Worm (Caenorhabditis elegans) whole organism, L3 larva: ENCODE data around the gene cest-4.

Experiments used
- R02D3.7 ChIP-seq: fragments of 150-350 bp; optimal IDR thresholded peaks from 2 replicates; lab custom pipeline; 2014; ENCODE audit warnings: missing biosample characterization, missing genetic modification characterization
- ZK546.5 ChIP-seq: sonication (generic microtip); optimal IDR thresholded peaks from 2 replicates; lab custom pipeline; 2017; ENCODE audit warnings: missing biosample characterization, missing genetic modification characterization
- aly-2 ChIP-seq: fragments of 150-350 bp; optimal IDR thresholded peaks from 2 replicates; lab custom pipeline; 2014; ENCODE audit warnings: missing biosample characterization, missing genetic modification characterization
- ama-1 ChIP-seq: fragments of 150-350 bp; optimal IDR thresholded peaks from 2 replicates; lab custom pipeline; 2018
- ceh-16 ChIP-seq: sonication (generic microtip); optimal IDR thresholded peaks from 2 replicates; lab custom pipeline; 2017; ENCODE audit warnings: missing biosample characterization, missing genetic modification characterization
- ceh-28 ChIP-seq: fragments of 150-350 bp; optimal IDR thresholded peaks from 2 replicates; lab custom pipeline; 2014; ENCODE audit warnings: missing biosample characterization, missing genetic modification reagents, missing genetic modification characterization
- ceh-82 ChIP-seq: fragments of 150-350 bp; optimal IDR thresholded peaks from 2 replicates; lab custom pipeline; 2014; ENCODE audit warnings: missing biosample characterization, missing genetic modification characterization
- ceh-9 ChIP-seq: sonication (generic microtip); optimal IDR thresholded peaks from 2 replicates; lab custom pipeline; 2018; ENCODE audit warnings: missing biosample characterization, missing genetic modification characterization
- daf-12 ChIP-seq: fragments of 150-350 bp; optimal IDR thresholded peaks from 2 replicates; lab custom pipeline; 2014; ENCODE audit warnings: missing biosample characterization, missing genetic modification reagents, missing genetic modification characterization
- egl-27 ChIP-seq: sonication (generic microtip); optimal IDR thresholded peaks from 4 replicates; lab custom pipeline; 2017; ENCODE audit warnings: missing biosample characterization, missing genetic modification reagents, missing genetic modification characterization
- egl-5 ChIP-seq: fragments of 150-350 bp; optimal IDR thresholded peaks from 2 replicates; lab custom pipeline; 2017; ENCODE audit warnings: missing biosample characterization, missing genetic modification reagents, missing genetic modification characterization, inconsistent platforms
- elt-1 ChIP-seq: fragments of 150-350 bp; optimal IDR thresholded peaks from 2 replicates; lab custom pipeline; 2014; ENCODE audit warnings: missing biosample characterization, missing genetic modification characterization
- elt-2 ChIP-seq: sonication (generic microtip); optimal IDR thresholded peaks from 2 replicates; lab custom pipeline; 2016; ENCODE audit warnings: missing genetic modification reagents, mild to moderate bottlenecking, missing genetic modification characterization, missing compliant biosample characterization
- elt-3 ChIP-seq, 3 experiments: fragments of 150-350 bp in 1 of 3; sonication (generic microtip) in 2 of 3; optimal IDR thresholded peaks; 2 replicates in 2 of 3; 4 replicates in 1 of 3; lab custom pipeline; 2014 to 2017; ENCODE audit warnings: missing biosample characterization in 3 of 3, missing genetic modification characterization in 3 of 3
- eor-1 ChIP-seq, 2 experiments: fragments of 150-350 bp; optimal IDR thresholded peaks; 2 replicates each; lab custom pipeline; 2014 to 2018; ENCODE audit warnings: missing biosample characterization in 2 of 2, missing genetic modification characterization in 2 of 2
- fkh-2 ChIP-seq: fragments of 150-350 bp; optimal IDR thresholded peaks from 2 replicates; lab custom pipeline; 2014; ENCODE audit warnings: missing biosample characterization, missing genetic modification reagents, missing genetic modification characterization
- fos-1 ChIP-seq: fragments of 150-350 bp; optimal IDR thresholded peaks from 2 replicates; lab custom pipeline; 2014; ENCODE audit warnings: missing biosample characterization, missing genetic modification characterization
- jun-1 ChIP-seq: fragments of 150-350 bp; optimal IDR thresholded peaks from 2 replicates; lab custom pipeline; 2014; ENCODE audit warnings: missing biosample characterization, missing genetic modification reagents, missing genetic modification characterization
- lsy-12 ChIP-seq: sonication (generic microtip); optimal IDR thresholded peaks from 2 replicates; lab custom pipeline; 2016; ENCODE audit warnings: mild to moderate bottlenecking, missing genetic modification characterization, missing compliant biosample characterization
- mdl-1 ChIP-seq: fragments of 150-350 bp; optimal IDR thresholded peaks from 2 replicates; lab custom pipeline; 2014; ENCODE audit warnings: missing biosample characterization, missing genetic modification characterization
- nhr-11 ChIP-seq: fragments of 150-350 bp; optimal IDR thresholded peaks from 2 replicates; lab custom pipeline; 2014; ENCODE audit warnings: missing biosample characterization, missing genetic modification characterization
- nhr-12 ChIP-seq: fragments of 150-350 bp; optimal IDR thresholded peaks from 2 replicates; lab custom pipeline; 2014; ENCODE audit warnings: missing biosample characterization, missing genetic modification characterization
- nhr-23 ChIP-seq: fragments of 150-350 bp; optimal IDR thresholded peaks from 2 replicates; lab custom pipeline; 2014; ENCODE audit warnings: missing biosample characterization, missing genetic modification reagents, missing genetic modification characterization
- nhr-237 ChIP-seq: fragments of 150-350 bp; optimal IDR thresholded peaks from 2 replicates; lab custom pipeline; 2014; ENCODE audit warnings: missing biosample characterization, missing genetic modification characterization
- nhr-25 ChIP-seq: sonication (generic microtip); optimal IDR thresholded peaks from 2 replicates; lab custom pipeline; 2017; ENCODE audit warnings: missing biosample characterization, missing genetic modification characterization
- nhr-43 ChIP-seq: sonication (generic microtip); optimal IDR thresholded peaks from 2 replicates; lab custom pipeline; 2016; ENCODE audit warnings: mild to moderate bottlenecking, missing genetic modification characterization, missing compliant biosample characterization; ENCODE audit not compliant: poor library complexity, severe bottlenecking
- nhr-67 ChIP-seq: fragments of 150-350 bp; optimal IDR thresholded peaks from 2 replicates; lab custom pipeline; 2014; ENCODE audit warnings: missing biosample characterization, missing genetic modification characterization
- nhr-76 ChIP-seq: fragments of 150-350 bp; sonication (generic microtip); optimal IDR thresholded peaks from 5 replicates; lab custom pipeline; 2014; ENCODE audit warnings: missing biosample characterization, missing genetic modification characterization
- nhr-77 ChIP-seq: fragments of 150-350 bp; optimal IDR thresholded peaks from 2 replicates; lab custom pipeline; 2014; ENCODE audit warnings: missing biosample characterization, missing genetic modification characterization
- pha-4 ChIP-seq: fragments of 150-350 bp; optimal IDR thresholded peaks from 2 replicates; lab custom pipeline; 2014; ENCODE audit warnings: missing biosample characterization, missing genetic modification reagents, missing genetic modification characterization
- pqm-1 ChIP-seq: fragments of 150-350 bp; optimal IDR thresholded peaks from 2 replicates; lab custom pipeline; 2017; ENCODE audit warnings: missing biosample characterization, missing genetic modification characterization, inconsistent platforms
- sea-2 ChIP-seq: fragments of 150-350 bp; sonication (generic microtip); optimal IDR thresholded peaks from 4 replicates; lab custom pipeline; 2014; ENCODE audit warnings: missing biosample characterization, missing genetic modification reagents, missing genetic modification characterization
- skn-1 ChIP-seq: fragments of 150-350 bp; optimal IDR thresholded peaks from 2 replicates; lab custom pipeline; 2014; ENCODE audit warnings: missing biosample characterization, missing genetic modification characterization
- snpc-4 ChIP-seq: fragments of 150-350 bp; optimal IDR thresholded peaks from 2 replicates; lab custom pipeline; 2014; ENCODE audit warnings: missing biosample characterization, missing genetic modification characterization
- tbx-2 ChIP-seq: sonication (generic microtip); optimal IDR thresholded peaks from 2 replicates; lab custom pipeline; 2016; ENCODE audit warnings: mild to moderate bottlenecking, missing genetic modification characterization, missing compliant biosample characterization
- unc-62 ChIP-seq: fragments of 150-350 bp; sonication (generic microtip); optimal IDR thresholded peaks from 4 replicates; lab custom pipeline; 2014; ENCODE audit warnings: missing biosample characterization, missing genetic modification reagents, missing genetic modification characterization
- zag-1 ChIP-seq: fragments of 150-350 bp; optimal IDR thresholded peaks from 2 replicates; lab custom pipeline; 2014; ENCODE audit warnings: missing biosample characterization, missing genetic modification characterization
- ztf-4 ChIP-seq: fragments of 150-350 bp; optimal IDR thresholded peaks from 2 replicates; lab custom pipeline; 2014; ENCODE audit warnings: missing biosample characterization, missing genetic modification characterization

The cest-4 gene

DNA sequence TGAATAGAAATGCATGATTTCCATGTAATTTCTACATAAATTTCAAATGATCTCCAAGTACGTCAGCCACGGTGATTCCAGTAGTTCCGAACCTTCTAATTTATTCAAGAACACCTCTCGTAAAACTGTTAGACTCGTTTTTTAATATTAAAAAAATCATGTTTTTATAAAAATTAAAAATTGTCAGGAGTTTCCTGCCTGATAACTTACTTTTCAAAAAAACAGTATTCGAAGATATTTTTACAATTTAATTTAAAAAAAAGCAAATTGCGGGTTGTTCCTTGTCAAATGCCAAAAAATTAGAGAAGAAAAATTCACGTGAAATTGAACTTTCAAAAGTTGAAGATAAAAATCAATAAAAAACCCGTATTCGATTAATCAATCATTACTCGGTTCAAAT is 6.6 kb downstream of the cest-4 start, which contains the start of the genes C17H12.3 and C17H12.12:
Gene C17H12.3, minus strand, starts transcription at position 101 of the 400 bp plus-strand sequence.
Gene C17H12.12, plus strand, starts transcription at position 396 of the 400 bp plus-strand sequence.
- TF ChIP-seq ceh-82 (tag; lab: Kevin White, UChicago) (no peak), nhr-77 (tag; lab: Kevin White, UChicago) (no peak), snpc-4 (no peak), nhr-12 (tag; lab: Kevin White, UChicago) (no peak), nhr-237 (no peak), R02D3.7 (no peak), zag-1 (tag; lab: Kevin White, UChicago) (no peak), nhr-25 (tag; lab: Kevin White, UChicago) (no peak), ceh-28 (tag; lab: Kevin White, UChicago) (no peak), egl-5 (tag; lab: Kevin White, UChicago) (no peak), fkh-2 (tag; lab: Kevin White, UChicago) (no peak), aly-2 (tag; lab: Kevin White, UChicago) (no peak), nhr-43 (tag; lab: Kevin White, UChicago) (no peak), skn-1 (tag; lab: Kevin White, UChicago) (no peak), ZK546.5 (tag; lab: Kevin White, UChicago) (no peak), daf-12 (no peak)

ce11 chrIV:6793310-6793966 is 8.7 kb downstream of the cest-4 start:
- TF ChIP-seq tbx-2, result no peak
- no peak for TF ChIP-seq ama-1 (lab: Kevin White, UChicago)
- no peak for TF ChIP-seq pqm-1 (tag; lab: Kevin White, UChicago)
- TF ChIP-seq elt-3 (tag; optimal IDR thresholded peaks at IDR 0.05; lab: Kevin White, UChicago), result no peak
- no peak for TF ChIP-seq skn-1 (tag; lab: Kevin White, UChicago)

DNA sequence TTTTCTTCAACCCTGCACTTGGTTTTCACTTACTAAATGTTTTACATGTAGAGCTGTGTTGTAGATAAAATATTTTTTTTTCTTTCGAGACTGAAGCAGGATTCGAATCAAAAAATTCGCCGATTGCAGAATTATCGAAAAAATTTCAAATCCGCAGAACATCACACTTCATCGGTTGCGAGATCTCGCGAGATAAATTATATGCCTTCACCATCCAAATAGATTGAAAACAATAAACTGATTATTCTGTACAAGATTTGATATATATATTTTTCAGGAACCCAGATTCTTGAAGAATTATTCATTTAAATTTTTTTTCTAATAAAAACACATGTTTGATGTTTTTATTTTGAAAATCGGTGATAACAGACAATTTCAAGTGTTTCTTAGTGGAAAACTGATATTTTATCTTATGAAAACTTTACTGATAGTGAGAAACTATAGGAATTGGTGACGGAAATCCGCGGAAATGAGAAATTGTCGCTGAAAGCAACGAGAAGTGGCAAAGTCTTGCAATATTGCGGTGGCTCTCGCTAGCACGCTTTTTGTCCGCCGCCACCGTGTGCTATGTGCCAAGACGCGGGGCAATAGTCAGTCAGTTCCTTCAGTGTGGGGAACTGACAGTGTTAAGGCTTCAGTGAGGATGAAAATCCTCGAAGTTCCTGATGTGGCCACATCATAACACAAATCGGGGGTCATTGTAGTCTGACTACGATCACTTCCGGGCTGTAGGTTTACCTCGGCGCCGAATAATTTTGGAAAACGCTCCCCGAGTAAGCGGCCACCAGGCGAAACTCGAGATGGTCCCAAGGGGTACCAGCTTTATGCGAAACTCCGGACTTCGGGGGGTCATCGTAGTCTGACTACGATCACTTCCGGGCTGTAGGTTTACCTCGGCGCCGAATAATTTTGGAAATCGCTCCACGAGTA is 9.5 kb downstream of the cest-4 start:
- no peak for TF ChIP-seq eor-1 (tag; optimal IDR thresholded peaks at IDR 0.05; lab: Kevin White, UChicago)
- no peak for TF ChIP-seq egl-27 (tag; lab: Kevin White, UChicago)
- no peak for TF ChIP-seq pqm-1 (tag; lab: Kevin White, UChicago)
- peak; percentile 31 for TF ChIP-seq nhr-43 (tag; lab: Kevin White, UChicago)
- TF ChIP-seq elt-3 (tag; optimal IDR thresholded peaks at IDR 0.05; lab: Kevin White, UChicago), result no peak
- TF ChIP-seq snpc-4, result peak; percentile 33
- TF ChIP-seq mdl-1 (tag; lab: Kevin White, UChicago), result no peak
- no peak for TF ChIP-seq nhr-25 (tag; lab: Kevin White, UChicago)
- peak; percentile 15 for TF ChIP-seq elt-2 (tag; lab: Kevin White, UChicago)
- peak; percentile 16 for TF ChIP-seq jun-1 (tag; lab: Kevin White, UChicago)
- TF ChIP-seq nhr-77 (tag; lab: Kevin White, UChicago), result peak; percentile 8

- no peak for TF ChIP-seq nhr-12 (tag; lab: Kevin White, UChicago)
- peak in 2 of 3 experiments; percentile 41 to 59 for TF ChIP-seq elt-3 (tag; optimal IDR thresholded peaks at IDR 0.05; lab: Kevin White, UChicago)
- TF ChIP-seq unc-62 (GFP tag; lab: Kevin White, UChicago), result peak; percentile 76
- TF ChIP-seq nhr-11 (tag; lab: Kevin White, UChicago), result peak; percentile 58
- peak; percentile 60 for TF ChIP-seq egl-27 (tag; lab: Kevin White, UChicago)
- TF ChIP-seq mdl-1 (tag; lab: Kevin White, UChicago), result no peak
- peak; percentile 99 for TF ChIP-seq pha-4
- peak; percentile 36 for TF ChIP-seq ama-1 (lab: Kevin White, UChicago)
- no peak for TF ChIP-seq ZK546.5 (tag; lab: Kevin White, UChicago)
- peak; percentile 40 for TF ChIP-seq ceh-16 (tag; lab: Kevin White, UChicago)
- TF ChIP-seq skn-1 (tag; lab: Kevin White, UChicago), result peak; percentile 82
- no peak for TF ChIP-seq zag-1 (tag; lab: Kevin White, UChicago)
- TF ChIP-seq R02D3.7, result peak; percentile 70
- no peak for TF ChIP-seq daf-12
- peak; percentile 88 for TF ChIP-seq ceh-28 (tag; lab: Kevin White, UChicago)
- TF ChIP-seq nhr-67, result no peak
- TF ChIP-seq egl-5 (tag; lab: Kevin White, UChicago), result peak; percentile 98
- peak; percentile 77 for TF ChIP-seq pqm-1 (tag; lab: Kevin White, UChicago)
- TF ChIP-seq eor-1 (tag; optimal IDR thresholded peaks at IDR 0.05; lab: Kevin White, UChicago), result no peak
- no peak for TF ChIP-seq ceh-9 (tag; lab: Kevin White, UChicago)
- TF ChIP-seq nhr-237, result no peak
- TF ChIP-seq elt-1 (tag; lab: Kevin White, UChicago), result peak; percentile 66
- peak; percentile 41 for TF ChIP-seq sea-2 (GFP tag; lab: Kevin White, UChicago)
- no peak for TF ChIP-seq aly-2 (tag; lab: Kevin White, UChicago)
- TF ChIP-seq fos-1 (tag; lab: Kevin White, UChicago), result peak; percentile 5
- TF ChIP-seq nhr-23, result peak; percentile 97
- TF ChIP-seq ceh-82 (tag; lab: Kevin White, UChicago), result peak; percentile 31
- peak; percentile 83 for TF ChIP-seq lsy-12
- peak; percentile 66 for TF ChIP-seq nhr-43 (tag; lab: Kevin White, UChicago)
- peak; percentile 70 for TF ChIP-seq tbx-2
- peak; percentile 58 for TF ChIP-seq nhr-76 (tag; lab: Kevin White, UChicago)
- TF ChIP-seq fkh-2 (tag; lab: Kevin White, UChicago), result no peak
- no peak for TF ChIP-seq ztf-4 (tag; lab: Kevin White, UChicago)
Observed at ce11 chrIV:6790438-6791124, 11.6 kb downstream of the cest-4 start, which contains the start of the genes C17H12.2 and vha-8. Gene C17H12.2 (minus strand): TSS chrIV:6790488. Gene vha-8 (plus strand): TSS chrIV:6791074.
